ENCODE assay signal across 1 fruit fly cellular context in the genomic region with DNA sequence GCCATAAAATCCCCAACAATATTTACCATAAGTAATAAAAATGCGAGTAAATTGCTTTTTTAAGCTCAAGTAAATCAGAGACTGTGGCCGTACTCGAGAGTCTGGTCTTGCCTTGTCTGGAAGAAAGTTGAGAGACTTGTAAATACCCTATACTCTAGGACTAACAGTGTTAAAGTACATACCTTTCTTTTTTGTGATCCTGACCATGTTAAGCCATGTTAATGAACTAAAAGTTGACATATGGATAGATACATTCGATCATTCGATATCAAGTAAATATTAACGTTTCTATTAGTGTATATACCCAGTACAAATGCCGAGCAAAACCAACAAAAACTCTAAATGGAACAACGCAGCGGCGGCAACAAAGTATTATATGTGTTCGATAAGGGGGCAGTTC.
TF ChIP-seq lines count a peak whose summit lies in the region.

No protein-coding gene starts in this region.

TF ChIP-seq in whole organism, embryonic, 481 proteins besides CTCF, POLR2A, EP300 and RAD21 (continued from another document):
- TF ChIP-seq Hmr (GFP tag; optimal IDR thresholded peaks at IDR 0.05; lab: Kevin White, UChicago): peak; percentile 30
- TF ChIP-seq Xbp1 (GFP tag; optimal IDR thresholded peaks at IDR 0.05; lab: Kevin White, UChicago): peak; percentile 22
- TF ChIP-seq CG11504 (tag; optimal IDR thresholded peaks at IDR 0.05; lab: Kevin White, UChicago): peak; percentile 70
- no peak for TF ChIP-seq CG17186 (GFP tag; optimal IDR thresholded peaks at IDR 0.05; lab: Kevin White, UChicago)
- TF ChIP-seq corto (GFP tag; optimal IDR thresholded peaks at IDR 0.05; lab: Kevin White, UChicago): peak; percentile 38
- TF ChIP-seq CG12391 (tag; optimal IDR thresholded peaks at IDR 0.05; lab: Kevin White, UChicago): peak; percentile 21
- TF ChIP-seq CG6854 (GFP tag; optimal IDR thresholded peaks at IDR 0.05; lab: Kevin White, UChicago): no peak
- no peak for TF ChIP-seq crc (GFP tag; optimal IDR thresholded peaks at IDR 0.05; lab: Kevin White, UChicago)
- TF ChIP-seq Meics (GFP tag; optimal IDR thresholded peaks at IDR 0.05; lab: Kevin White, UChicago): peak; percentile 22
- TF ChIP-seq CG17359 (tag; optimal IDR thresholded peaks at IDR 0.05; lab: Kevin White, UChicago): peak; percentile 54
- TF ChIP-seq CG10209 (GFP tag; optimal IDR thresholded peaks at IDR 0.05; lab: Kevin White, UChicago): peak; percentile 20
- 0 out of 2 replicates have a peak, but pooled peaks have one; percentile 12 for TF ChIP-seq esg (GFP tag; conservative IDR thresholded peaks at IDR 0.05; lab: Robert Waterston, UW)
- TF ChIP-seq nom (GFP tag; optimal IDR thresholded peaks at IDR 0.05; lab: Kevin White, UChicago): peak; percentile 65
- peak; percentile 83 for TF ChIP-seq Med (GFP tag; lab: Kevin White, UChicago)
- peak; percentile 69 for TF ChIP-seq lab (GFP tag; optimal IDR thresholded peaks at IDR 0.05; lab: Kevin White, UChicago)
- 0 out of 2 replicates have a peak, but pooled peaks have one; percentile 12 for TF ChIP-seq CG10959 (GFP tag; IDR thresholded peaks at IDR 0.05; lab: Robert Waterston, UW)
- TF ChIP-seq eyg (GFP tag; optimal IDR thresholded peaks at IDR 0.05; lab: Kevin White, UChicago): peak; percentile 4
- TF ChIP-seq pb (GFP tag; optimal IDR thresholded peaks at IDR 0.05; lab: Kevin White, UChicago): no peak
- TF ChIP-seq CG8478 (optimal IDR thresholded peaks at IDR 0.05; lab: Kevin White, UChicago): no peak
- peak in 1 of 2 experiments; percentile 30 for TF ChIP-seq Hr51 (GFP tag; optimal IDR thresholded peaks at IDR 0.05; lab: Kevin White, UChicago)
- TF ChIP-seq sc (optimal IDR thresholded peaks at IDR 0.05; lab: Kevin White, UChicago): no peak
- TF ChIP-seq sc (GFP tag; optimal IDR thresholded peaks at IDR 0.05; lab: Kevin White, UChicago): peak; percentile 4
- TF ChIP-seq CG9609 (GFP tag; optimal IDR thresholded peaks at IDR 0.05; lab: Kevin White, UChicago): no peak
- TF ChIP-seq slbo (GFP tag; IDR thresholded peaks at IDR 0.05; lab: Robert Waterston, UW): peak; percentile 57
- TF ChIP-seq CG6254 (GFP tag; optimal IDR thresholded peaks at IDR 0.05; lab: Kevin White, UChicago): peak; percentile 39
- TF ChIP-seq fd96Cb (tag; optimal IDR thresholded peaks at IDR 0.05; lab: Kevin White, UChicago): peak; percentile 49
- TF ChIP-seq Hsf (GFP tag; optimal IDR thresholded peaks at IDR 0.05; lab: Kevin White, UChicago): peak; percentile 1
- TF ChIP-seq tin (GFP tag; optimal IDR thresholded peaks at IDR 0.05; lab: Kevin White, UChicago): peak; percentile 14
- 0 out of 3 replicates have a peak, but pooled peaks have one; percentile 34 for TF ChIP-seq Aef1 (GFP tag; IDR thresholded peaks at IDR 0.05; lab: Robert Waterston, UW)
- TF ChIP-seq salm (tag; optimal IDR thresholded peaks at IDR 0.05; lab: Kevin White, UChicago): no peak
- peak; percentile 10 for TF ChIP-seq CG1233 (GFP tag; optimal IDR thresholded peaks at IDR 0.05; lab: Kevin White, UChicago)
- peak; percentile 14 for TF ChIP-seq CG12071 (GFP tag; optimal IDR thresholded peaks at IDR 0.05; lab: Kevin White, UChicago)
- peak; percentile 35 for TF ChIP-seq bcd (GFP tag; optimal IDR thresholded peaks at IDR 0.05; lab: Kevin White, UChicago)
- peak; percentile 45 for TF ChIP-seq CG30403 (GFP tag; optimal IDR thresholded peaks at IDR 0.05; lab: Kevin White, UChicago)
- 0 out of 4 replicates have a peak, but pooled peaks have one; percentile 9 for TF ChIP-seq Gug (GFP tag; IDR thresholded peaks at IDR 0.05; lab: Robert Waterston, UW)
- TF ChIP-seq CG4360 (GFP tag; IDR thresholded peaks at IDR 0.05; lab: Robert Waterston, UW): peak; percentile 51
- peak; percentile 61 for TF ChIP-seq CG18599 (GFP tag; optimal IDR thresholded peaks at IDR 0.05; lab: Kevin White, UChicago)
- peak; percentile 13 for TF ChIP-seq CG16863 (GFP tag; optimal IDR thresholded peaks at IDR 0.05; lab: Kevin White, UChicago)
- TF ChIP-seq dmrt11E (tag; optimal IDR thresholded peaks at IDR 0.05; lab: Kevin White, UChicago): peak; percentile 10
- peak; percentile 44 for TF ChIP-seq CG10267 (tag; optimal IDR thresholded peaks at IDR 0.05; lab: Kevin White, UChicago)
- no peak for TF ChIP-seq hkb (optimal IDR thresholded peaks at IDR 0.05; lab: Kevin White, UChicago)
- no peak for TF ChIP-seq hkb (GFP tag; IDR thresholded peaks at IDR 0.05; lab: Robert Waterston, UW)
- 0 out of 2 replicates have a peak, but pooled peaks have one; percentile 9 for TF ChIP-seq stc (GFP tag; IDR thresholded peaks at IDR 0.05; lab: Robert Waterston, UW)
- TF ChIP-seq CoRest (tag; optimal IDR thresholded peaks at IDR 0.05; lab: Kevin White, UChicago): peak; percentile 32
- peak; percentile 13 for TF ChIP-seq cwo (GFP tag; optimal IDR thresholded peaks at IDR 0.05; lab: Kevin White, UChicago)
- no peak for TF ChIP-seq eve (GFP tag; optimal IDR thresholded peaks at IDR 0.05; lab: Kevin White, UChicago)
- peak; percentile 5 for TF ChIP-seq CG12769 (tag; optimal IDR thresholded peaks at IDR 0.05; lab: Kevin White, UChicago)
- no peak for TF ChIP-seq CG1832 (GFP tag; optimal IDR thresholded peaks at IDR 0.05; lab: Kevin White, UChicago)
- TF ChIP-seq CG8924 (tag; optimal IDR thresholded peaks at IDR 0.05; lab: Kevin White, UChicago): peak; percentile 21
- peak; percentile 59 for TF ChIP-seq phol (tag; optimal IDR thresholded peaks at IDR 0.05; lab: Kevin White, UChicago)
- no peak for TF ChIP-seq CG1647 (GFP tag; optimal IDR thresholded peaks at IDR 0.05; lab: Kevin White, UChicago)
- peak; percentile 4 for TF ChIP-seq Spps (tag; optimal IDR thresholded peaks at IDR 0.05; lab: Kevin White, UChicago)
- TF ChIP-seq Antp (GFP tag; optimal IDR thresholded peaks at IDR 0.05; lab: Kevin White, UChicago): peak; percentile 28
- no peak for TF ChIP-seq CG8290 (GFP tag; optimal IDR thresholded peaks at IDR 0.05; lab: Kevin White, UChicago)
- TF ChIP-seq CG8290 (tag; optimal IDR thresholded peaks at IDR 0.05; lab: Kevin White, UChicago): peak in 1 of 2 experiments; percentile 44
- peak; percentile 8 for TF ChIP-seq Max (GFP tag; optimal IDR thresholded peaks at IDR 0.05; lab: Kevin White, UChicago)
- TF ChIP-seq lbe (GFP tag; optimal IDR thresholded peaks at IDR 0.05; lab: Kevin White, UChicago): peak; percentile 58
- no peak for TF ChIP-seq CG13296 (GFP tag; optimal IDR thresholded peaks at IDR 0.05; lab: Kevin White, UChicago)
- TF ChIP-seq CG3281 (GFP tag; optimal IDR thresholded peaks at IDR 0.05; lab: Kevin White, UChicago): peak; percentile 10
- TF ChIP-seq CG31441 (GFP tag; IDR thresholded peaks at IDR 0.05; lab: Robert Waterston, UW): peak; percentile 46
- 0 out of 3 replicates have a peak, but pooled peaks have one; percentile 22 for TF ChIP-seq CG17361 (GFP tag; IDR thresholded peaks at IDR 0.05; lab: Robert Waterston, UW)
- peak; percentile 36 for TF ChIP-seq grau (tag; optimal IDR thresholded peaks at IDR 0.05; lab: Kevin White, UChicago)
- TF ChIP-seq mam (GFP tag; optimal IDR thresholded peaks at IDR 0.05; lab: Kevin White, UChicago): peak; percentile 23
- peak in 1 of 2 experiments; percentile 45 for TF ChIP-seq bsh (GFP tag; optimal IDR thresholded peaks at IDR 0.05; lab: Kevin White, UChicago)
- TF ChIP-seq lmd (GFP tag; IDR thresholded peaks at IDR 0.05; lab: Robert Waterston, UW): 0 out of 2 replicates have a peak, but pooled peaks have one; percentile 20
- TF ChIP-seq Side (GFP tag; optimal IDR thresholded peaks at IDR 0.05; lab: Kevin White, UChicago): peak; percentile 8
- TF ChIP-seq CG15269 (tag; optimal IDR thresholded peaks at IDR 0.05; lab: Kevin White, UChicago): peak; percentile 8
- TF ChIP-seq H15 (GFP tag; IDR thresholded peaks at IDR 0.05; lab: Robert Waterston, UW): no peak
- peak; percentile 14 for TF ChIP-seq CG13775 (GFP tag; optimal IDR thresholded peaks at IDR 0.05; lab: Kevin White, UChicago)
- TF ChIP-seq CG9817 (tag; optimal IDR thresholded peaks at IDR 0.05; lab: Kevin White, UChicago): peak; percentile 3
- TF ChIP-seq CG17829 (tag; optimal IDR thresholded peaks at IDR 0.05; lab: Kevin White, UChicago): peak; percentile 15
- peak; percentile 83 for TF ChIP-seq sens (GFP tag; lab: Kevin White, UChicago)
- TF ChIP-seq CG7839 (tag; optimal IDR thresholded peaks at IDR 0.05; lab: Kevin White, UChicago): peak; percentile 54
- TF ChIP-seq D19A (tag; optimal IDR thresholded peaks at IDR 0.05; lab: Kevin White, UChicago): peak; percentile 73
- peak; percentile 21 for TF ChIP-seq Fer3 (tag; optimal IDR thresholded peaks at IDR 0.05; lab: Kevin White, UChicago)
- peak; percentile 49 for TF ChIP-seq CG1603 (tag; optimal IDR thresholded peaks at IDR 0.05; lab: Kevin White, UChicago)
- TF ChIP-seq MESR4 (GFP tag; optimal IDR thresholded peaks at IDR 0.05; lab: Kevin White, UChicago): no peak
- TF ChIP-seq CG5245 (GFP tag; optimal IDR thresholded peaks at IDR 0.05; lab: Kevin White, UChicago): peak; percentile 16
- TF ChIP-seq CG4404 (GFP tag; IDR thresholded peaks at IDR 0.05; lab: Robert Waterston, UW): no peak; the same call in 1 of the 2 replicates
- TF ChIP-seq CG33213 (GFP tag; optimal IDR thresholded peaks at IDR 0.05; lab: Kevin White, UChicago): peak; percentile 7
- TF ChIP-seq CG10366 (GFP tag; IDR thresholded peaks at IDR 0.05; lab: Robert Waterston, UW): peak; percentile 22; the same call in 1 of the 2 replicates
- TF ChIP-seq CG7357 (GFP tag; IDR thresholded peaks at IDR 0.05; lab: Robert Waterston, UW): no peak
- no peak for TF ChIP-seq Atf-2 (GFP tag; optimal IDR thresholded peaks at IDR 0.05; lab: Kevin White, UChicago)
- TF ChIP-seq sisA (GFP tag; IDR thresholded peaks at IDR 0.05; lab: Robert Waterston, UW): peak; percentile 16; the same call in 1 of the 2 replicates
- peak; percentile 62 for TF ChIP-seq CG2120 (GFP tag; optimal IDR thresholded peaks at IDR 0.05; lab: Kevin White, UChicago)
- TF ChIP-seq pum (GFP tag; optimal IDR thresholded peaks at IDR 0.05; lab: Kevin White, UChicago): peak; percentile 18
- peak; percentile 55 for TF ChIP-seq CG10979 (tag; optimal IDR thresholded peaks at IDR 0.05; lab: Kevin White, UChicago)
- TF ChIP-seq CG18262 (tag; optimal IDR thresholded peaks at IDR 0.05; lab: Kevin White, UChicago): peak; percentile 53
- peak; percentile 39 for TF ChIP-seq ind (GFP tag; optimal IDR thresholded peaks at IDR 0.05; lab: Kevin White, UChicago)
- TF ChIP-seq CG9727 (GFP tag; optimal IDR thresholded peaks at IDR 0.05; lab: Kevin White, UChicago): peak; percentile 48
- TF ChIP-seq tio (GFP tag; optimal IDR thresholded peaks at IDR 0.05; lab: Kevin White, UChicago): peak; percentile 28
- TF ChIP-seq CG1602 (GFP tag; optimal IDR thresholded peaks at IDR 0.05; lab: Kevin White, UChicago): peak; percentile 4
- TF ChIP-seq CG2889 (GFP tag; IDR thresholded peaks at IDR 0.05; lab: Robert Waterston, UW): 0 out of 3 replicates have a peak, but pooled peaks have one; percentile 38
- TF ChIP-seq gem (tag; optimal IDR thresholded peaks at IDR 0.05; lab: Kevin White, UChicago): peak; percentile 62
- peak; percentile 1 for TF ChIP-seq CG10147 (GFP tag; optimal IDR thresholded peaks at IDR 0.05; lab: Kevin White, UChicago)
TF ChIP-seq in whole organism, embryonic: peak in this region for 120.
